Fruit fly (Drosophila melanogaster) whole organism, embryonic: ENCODE measurements around the gene Cka.
A peak's percentile ranks its signal among the peaks of the same experiment; 100 is the strongest.

Experiments used
- Ada2b ChIP-seq: fragments of 200-800 bp; sonication (Bioruptor generic); IDR thresholded peaks from 2 replicates; pipeline ENCODE4 v1.3.6; 2022; ENCODE audit warnings: missing biosample characterization, missing genetic modification characterization
- Awh ChIP-seq: fragments of 200-800 bp; sonication (Bioruptor generic); IDR thresholded peaks from 2 replicates; pipeline ENCODE4, ENCODE4 v1.3.6; 2022; ENCODE audit warnings: missing biosample characterization, missing genetic modification characterization
- BEAF-32 ChIP-seq: fragments of 200-800 bp; sonication (Bioruptor generic); optimal IDR thresholded peaks from 3 replicates; lab custom pipeline; 2017; ENCODE audit warnings: missing biosample characterization, missing genetic modification characterization, mild to moderate bottlenecking, moderate library complexity, missing genetic modification reagents
- C15 ChIP-seq: fragments of 200-800 bp; sonication (Bioruptor generic); IDR thresholded peaks from 3 replicates; pipeline ENCODE4 v1.3.6; 2022; ENCODE audit warnings: missing biosample characterization, missing genetic modification characterization
- CG11456 ChIP-seq: fragments of 200-800 bp; sonication (Bioruptor generic); IDR thresholded peaks from 3 replicates; pipeline ENCODE4 v1.3.6; 2022; ENCODE audit warnings: missing biosample characterization, missing genetic modification characterization
- CG11560 ChIP-seq: fragments of 200-800 bp; sonication (Bioruptor generic); IDR thresholded peaks from 3 replicates; pipeline ENCODE4 v1.3.6; 2022; ENCODE audit warnings: missing biosample characterization, missing genetic modification characterization
- CG12391 ChIP-seq: fragments of 200-800 bp; sonication (Bioruptor generic); optimal IDR thresholded peaks from 3 replicates; lab custom pipeline; 2018; ENCODE audit warnings: missing biosample characterization, mild to moderate bottlenecking, missing genetic modification characterization, moderate library complexity
- CG13775 ChIP-seq: fragments of 200-800 bp; sonication (Bioruptor generic); optimal IDR thresholded peaks from 3 replicates; lab custom pipeline; 2017; ENCODE audit warnings: missing biosample characterization, mild to moderate bottlenecking, missing genetic modification characterization
- CG17328 ChIP-seq: fragments of 200-800 bp; sonication (Bioruptor generic); IDR thresholded peaks from 2 replicates; pipeline ENCODE4 v1.3.6; 2022; ENCODE audit warnings: missing biosample characterization, missing genetic modification characterization
- CG17359 ChIP-seq: fragments of 200-800 bp; sonication (Bioruptor generic); optimal IDR thresholded peaks from 3 replicates; lab custom pipeline; 2018; ENCODE audit warnings: missing biosample characterization, mild to moderate bottlenecking, missing genetic modification characterization, moderate library complexity
- CG2202 ChIP-seq: fragments of 200-800 bp; sonication (Bioruptor generic); optimal IDR thresholded peaks from 2 replicates; lab custom pipeline; 2018; ENCODE audit warnings: missing biosample characterization, mild to moderate bottlenecking, missing genetic modification characterization
- CG34224 ChIP-seq: fragments of 200-800 bp; sonication (Bioruptor generic); IDR thresholded peaks from 3 replicates; pipeline ENCODE4 v1.3.6; 2022; ENCODE audit warnings: missing biosample characterization, missing genetic modification characterization; ENCODE audit not compliant: partially characterized antibody
- CG4617 ChIP-seq: fragments of 200-800 bp; sonication (Bioruptor generic); optimal IDR thresholded peaks from 3 replicates; lab custom pipeline; 2016; ENCODE audit warnings: missing biosample characterization, missing genetic modification characterization, borderline replicate concordance
- CG6765 ChIP-seq: fragments of 200-800 bp; sonication (Bioruptor generic); optimal IDR thresholded peaks from 3 replicates; lab custom pipeline; 2017; ENCODE audit warnings: missing biosample characterization, mild to moderate bottlenecking, missing genetic modification characterization
- CG8359 ChIP-seq: fragments of 200-800 bp; sonication (Bioruptor generic); optimal IDR thresholded peaks from 2 replicates; lab custom pipeline; 2017; ENCODE audit warnings: missing biosample characterization, mild to moderate bottlenecking, missing genetic modification characterization, borderline replicate concordance
- CG8924 ChIP-seq: fragments of 200-800 bp; optimal IDR thresholded peaks from 3 replicates; lab custom pipeline; 2019; ENCODE audit warnings: missing biosample characterization, mild to moderate bottlenecking, missing genetic modification characterization, moderate library complexity
- CG9727 ChIP-seq: fragments of 200-800 bp; sonication (Bioruptor generic); optimal IDR thresholded peaks from 3 replicates; lab custom pipeline; 2017; ENCODE audit warnings: missing biosample characterization, mild to moderate bottlenecking, missing genetic modification characterization
- CoRest ChIP-seq: fragments of 200-800 bp; sonication (Bioruptor generic); optimal IDR thresholded peaks from 3 replicates; lab custom pipeline; 2018; ENCODE audit warnings: missing biosample characterization, mild to moderate bottlenecking, missing genetic modification characterization, moderate library complexity
- D19A ChIP-seq: fragments of 200-800 bp; optimal IDR thresholded peaks from 3 replicates; lab custom pipeline; 2019; ENCODE audit warnings: missing biosample characterization, mild to moderate bottlenecking, missing genetic modification characterization, moderate library complexity
- Dbx ChIP-seq: fragments of 200-800 bp; sonication (Bioruptor generic); IDR thresholded peaks from 3 replicates; pipeline ENCODE4 v1.3.6; 2022; ENCODE audit warnings: missing biosample characterization, missing genetic modification characterization
- Gsc ChIP-seq: fragments of 200-800 bp; sonication (Bioruptor generic); IDR thresholded peaks from 2 replicates; pipeline ENCODE4 v1.3.6; 2022; ENCODE audit warnings: missing biosample characterization, missing genetic modification characterization
- HmgD ChIP-seq: fragments of 200-800 bp; sonication (Bioruptor generic); optimal IDR thresholded peaks from 3 replicates; lab custom pipeline; 2016; ENCODE audit warnings: missing biosample characterization, missing genetic modification characterization
- Hr3 ChIP-seq: fragments of 200-800 bp; sonication (Bioruptor generic); optimal IDR thresholded peaks from 3 replicates; lab custom pipeline; 2016; ENCODE audit warnings: missing biosample characterization, missing genetic modification characterization
- Jarid2 ChIP-seq: fragments of 200-800 bp; sonication (Bioruptor generic); optimal IDR thresholded peaks from 3 replicates; lab custom pipeline; 2017; ENCODE audit warnings: mild to moderate bottlenecking, missing biosample characterization, missing genetic modification reagents, missing genetic modification characterization
- MBD-R2 ChIP-seq: fragments of 200-800 bp; sonication (Bioruptor generic); IDR thresholded peaks from 2 replicates; pipeline ENCODE4 v1.3.6; 2022; ENCODE audit warnings: missing biosample characterization, missing genetic modification characterization
- Oli ChIP-seq: fragments of 200-800 bp; sonication (Bioruptor generic); optimal IDR thresholded peaks from 2 replicates; lab custom pipeline; 2018; ENCODE audit warnings: missing biosample characterization, mild to moderate bottlenecking, missing genetic modification characterization, moderate library complexity
- Rfx ChIP-seq: fragments of 200-800 bp; sonication (Bioruptor generic); IDR thresholded peaks from 2 replicates; pipeline ENCODE4 v1.3.6; 2022; ENCODE audit warnings: missing biosample characterization, missing genetic modification characterization
- Six4 ChIP-seq: fragments of 200-800 bp; sonication (Bioruptor generic); optimal IDR thresholded peaks from 2 replicates; lab custom pipeline; 2016; ENCODE audit warnings: missing biosample characterization, missing genetic modification characterization
- Sry-β ChIP-seq: fragments of 200-800 bp; sonication (Bioruptor generic); optimal IDR thresholded peaks from 2 replicates; lab custom pipeline; 2018; ENCODE audit warnings: missing biosample characterization, mild to moderate bottlenecking, missing genetic modification characterization, moderate library complexity
- crp ChIP-seq, 2 experiments: fragments of 200-800 bp; sonication (Bioruptor generic); optimal IDR thresholded peaks; 2 replicates in 1 of 2; 3 replicates in 1 of 2; lab custom pipeline; 2017; ENCODE audit warnings: missing biosample characterization in 2 of 2, missing genetic modification characterization in 2 of 2, mild to moderate bottlenecking in 1 of 2, moderate library complexity in 1 of 2
- en ChIP-seq: fragments of 200-800 bp; sonication (Bioruptor generic); optimal IDR thresholded peaks from 2 replicates; lab custom pipeline; 2016; ENCODE audit warnings: missing biosample characterization, missing genetic modification characterization
- hb ChIP-seq: fragments of 200-800 bp; sonication (Bioruptor generic); IDR thresholded peaks from 3 replicates; pipeline ENCODE4 v1.3.6; 2022; ENCODE audit warnings: missing biosample characterization, missing genetic modification characterization; ENCODE audit not compliant: partially characterized antibody
- jigr1 ChIP-seq: fragments of 200-800 bp; sonication (Bioruptor generic); IDR thresholded peaks from 3 replicates; pipeline ENCODE4 v1.3.6; 2022; ENCODE audit warnings: missing biosample characterization, missing genetic modification characterization
- lmd ChIP-seq: fragments of 200-800 bp; sonication (Bioruptor generic); IDR thresholded peaks from 2 replicates; pipeline ENCODE4 v1.3.6; 2022; ENCODE audit warnings: missing biosample characterization, missing genetic modification characterization
- nerfin-1 ChIP-seq: fragments of 200-800 bp; sonication (Bioruptor generic); optimal IDR thresholded peaks from 3 replicates; lab custom pipeline; 2019; ENCODE audit warnings: missing biosample characterization, mild to moderate bottlenecking, missing genetic modification characterization, moderate library complexity
- nerfin-2 ChIP-seq: fragments of 200-800 bp; sonication (Bioruptor generic); IDR thresholded peaks from 2 replicates; pipeline ENCODE4 v1.3.6; 2022; ENCODE audit warnings: missing biosample characterization, missing genetic modification characterization; ENCODE audit not compliant: partially characterized antibody
- nmo ChIP-seq: fragments of 200-800 bp; sonication (Bioruptor generic); optimal IDR thresholded peaks from 2 replicates; lab custom pipeline; 2018; ENCODE audit warnings: missing biosample characterization, mild to moderate bottlenecking, missing genetic modification characterization, moderate library complexity
- oc ChIP-seq: fragments of 200-800 bp; sonication (Bioruptor generic); optimal IDR thresholded peaks from 2 replicates; lab custom pipeline; 2018; ENCODE audit warnings: missing biosample characterization, mild to moderate bottlenecking, missing genetic modification characterization, moderate library complexity
- prd ChIP-seq, 3 experiments: fragments of >200 bp in 2 of 3; fragments of 200-800 bp in 1 of 3; sonication (Bioruptor generic) in 1 of 3; optimal IDR thresholded peaks in 2 of 3; IDR thresholded peaks in 1 of 3; 2 replicates in 2 of 3; 3 replicates in 1 of 3; pipeline versions ENCODE4 v1.3.6 to Lab custom; 2017 to 2022; ENCODE audit warnings: missing biosample characterization in 1 of 3, missing genetic modification characterization in 1 of 3
- seq ChIP-seq: fragments of 200-800 bp; sonication (Bioruptor generic); IDR thresholded peaks from 2 replicates; pipeline ENCODE4 v1.3.6; 2022; ENCODE audit warnings: missing biosample characterization, missing genetic modification characterization
- ssp ChIP-seq: fragments of 200-800 bp; sonication (Bioruptor generic); IDR thresholded peaks from 2 replicates; pipeline ENCODE4 v1.3.6; 2022; ENCODE audit warnings: missing biosample characterization, missing genetic modification characterization
- stwl ChIP-seq: fragments of 200-800 bp; sonication (Bioruptor generic); optimal IDR thresholded peaks from 3 replicates; lab custom pipeline; 2018; ENCODE audit warnings: missing biosample characterization, mild to moderate bottlenecking, missing genetic modification characterization, moderate library complexity
- ttk ChIP-seq: fragments of 200-800 bp; sonication (Bioruptor generic); IDR thresholded peaks from 2 replicates; pipeline ENCODE4 v2.1.2; 2022; ENCODE audit warnings: missing biosample characterization, missing genetic modification characterization
- unc-4 ChIP-seq: fragments of 200-800 bp; sonication (Bioruptor generic); IDR thresholded peaks from 2 replicates; pipeline ENCODE4 v1.3.6; 2022; ENCODE audit warnings: missing biosample characterization, missing genetic modification characterization; ENCODE audit not compliant: partially characterized antibody
- zen ChIP-seq: fragments of 200-800 bp; sonication (Bioruptor generic); optimal IDR thresholded peaks from 3 replicates; lab custom pipeline; 2018; ENCODE audit warnings: missing biosample characterization, mild to moderate bottlenecking, missing genetic modification characterization, moderate library complexity
- zfh1 ChIP-seq: fragments of 200-800 bp; sonication (Bioruptor generic); IDR thresholded peaks from 3 replicates; pipeline ENCODE4 v1.3.6; 2022; ENCODE audit warnings: missing biosample characterization, missing genetic modification characterization

Cka gene

DNA sequence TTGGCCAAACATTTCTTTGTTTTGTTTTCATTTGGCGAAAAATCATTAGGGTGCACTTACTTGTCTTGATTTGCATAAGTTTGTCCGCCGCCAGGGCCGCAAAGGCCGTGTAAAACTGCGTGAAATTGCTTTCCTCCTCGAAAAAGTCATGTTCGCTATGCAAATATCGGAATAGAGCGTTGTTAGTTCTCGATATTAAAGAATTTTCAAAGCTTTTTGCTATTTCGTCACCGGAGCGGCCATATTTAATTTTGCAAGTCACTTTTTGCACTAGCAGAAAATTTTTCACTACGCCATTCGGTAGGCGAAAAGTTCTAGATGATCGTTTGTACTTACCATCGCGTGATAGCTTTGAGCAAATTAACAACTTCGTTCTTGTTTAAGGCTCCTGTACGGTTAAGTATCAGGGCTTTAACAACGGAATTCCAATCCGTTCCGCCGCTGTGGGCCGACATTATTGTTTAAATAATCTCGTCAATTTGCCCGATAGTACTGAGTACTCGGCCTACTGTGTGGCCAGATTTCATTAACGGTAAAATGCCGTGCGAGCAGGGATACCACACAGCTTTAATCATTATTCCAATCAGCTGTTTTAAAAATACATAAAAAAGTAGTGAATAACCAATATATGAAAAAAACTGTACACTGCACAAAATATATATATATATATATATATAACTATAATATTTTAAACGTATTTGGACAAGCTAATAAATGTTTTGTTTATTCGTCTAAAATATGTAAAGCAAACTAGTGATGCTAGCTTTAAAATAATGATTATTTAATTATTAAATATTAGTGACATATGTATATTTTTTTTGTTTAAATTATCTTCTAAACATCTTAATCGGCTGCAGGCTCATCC is 40.8 kb downstream of the Cka start, which contains the start of gene poe (continued):
- TF ChIP-seq CG17359 (peak; percentile 56), Six4 (GFP tag; lab: Kevin White, UChicago) (peak; percentile 21), Ada2b (peak; percentile 24; the same call in 1 of the 2 replicates), CG34224 (GFP tag; lab: Robert Waterston, UW) (peak; percentile 22; the same call in 2 of the 3 replicates), CG8359 (peak; percentile 15), Sry-β (GFP tag; lab: Kevin White, UChicago) (peak; percentile 23), Rfx (GFP tag; lab: Robert Waterston, UW) (peak; percentile 66), Jarid2 (no peak), CG9727 (GFP tag; lab: Kevin White, UChicago) (peak; percentile 49), CG13775 (GFP tag; lab: Kevin White, UChicago) (peak; percentile 28), stwl (tag; lab: Kevin White, UChicago) (peak; percentile 65), CG6765 (GFP tag; lab: Kevin White, UChicago) (peak; percentile 29), CG12391 (tag; lab: Kevin White, UChicago) (peak; percentile 81), zfh1 (GFP tag; lab: Robert Waterston, UW) (peak; percentile 41; the same call in 2 of the 3 replicates), C15 (GFP tag; lab: Robert Waterston, UW) (no peak), nerfin-1 (tag; lab: Kevin White, UChicago) (no peak), CG11560 (tag; lab: Robert Waterston, UW) (no peak), CG4617 (GFP tag; lab: Kevin White, UChicago) (peak; percentile 57), unc-4 (GFP tag; lab: Robert Waterston, UW) (0 out of 2 replicates have a peak, but pooled peaks have one; percentile 20), oc (tag; lab: Kevin White, UChicago) (no peak), CoRest (peak; percentile 40), crp (GFP tag; optimal IDR thresholded peaks at IDR 0.05; lab: Kevin White, UChicago) (peak; percentile 75 to 93), CG2202 (tag; lab: Kevin White, UChicago) (peak; percentile 4), CG11456 (GFP tag; lab: Robert Waterston, UW) (0 out of 3 replicates have a peak, but pooled peaks have one; percentile 33), seq (no peak), CG8924 (peak; percentile 78), BEAF-32 (GFP tag; lab: Kevin White, UChicago) (peak; percentile 33), Gsc (GFP tag; lab: Robert Waterston, UW) (no peak), en (GFP tag; lab: Kevin White, UChicago) (no peak), Awh (GFP tag; lab: Robert Waterston, UW) (peak; percentile 56; the same call in 1 of the 2 replicates), CG17328 (peak; percentile 69; the same call in 1 of the 2 replicates), zen (peak; percentile 77), prd (optimal IDR thresholded peaks at IDR 0.05; lab: Kevin White, UChicago) (no peak), prd (GFP tag; IDR thresholded peaks at IDR 0.05; lab: Robert Waterston, UW) (peak; percentile 62), Oli (tag; lab: Kevin White, UChicago) (peak; percentile 23), nerfin-2 (GFP tag; lab: Robert Waterston, UW) (no peak), ttk (GFP tag; lab: Robert Waterston, UW) (peak; percentile 61; the same call in 1 of the 2 replicates), hb (GFP tag; lab: Robert Waterston, UW) (no peak), Hr3 (GFP tag; lab: Kevin White, UChicago) (peak; percentile 46), ssp (GFP tag; lab: Robert Waterston, UW) (peak; percentile 48; the same call in 1 of the 2 replicates), nmo (GFP tag; lab: Kevin White, UChicago) (peak; percentile 60), D19A (no peak), HmgD (GFP tag; lab: Kevin White, UChicago) (peak; percentile 40), MBD-R2 (GFP tag; lab: Robert Waterston, UW) (peak; percentile 74), lmd (GFP tag; lab: Robert Waterston, UW) (peak; percentile 57), jigr1 (GFP tag; lab: Robert Waterston, UW) (no peak), Dbx (GFP tag; lab: Robert Waterston, UW) (no peak)
